Worm (Caenorhabditis elegans) whole organism, early embryonic: ENCODE results near the gene hum-10.

Experiments used
- B0310.2 ChIP-seq: sonication (generic microtip); optimal IDR thresholded peaks from 2 replicates; lab custom pipeline; 2016; ENCODE audit warnings: mild to moderate bottlenecking, missing genetic modification characterization, missing compliant biosample characterization
- aly-1 ChIP-seq: sonication (generic microtip); optimal IDR thresholded peaks from 2 replicates; lab custom pipeline; 2016; ENCODE audit warnings: missing genetic modification characterization, missing compliant biosample characterization
- ama-1 ChIP-seq: fragments of 150-350 bp; optimal IDR thresholded peaks from 2 replicates; lab custom pipeline; 2014
- ceh-36 ChIP-seq: sonication (generic microtip); optimal IDR thresholded peaks from 2 replicates; lab custom pipeline; 2016; ENCODE audit warnings: missing genetic modification characterization, inconsistent platforms, missing compliant biosample characterization
- ets-7 ChIP-seq: sonication (generic microtip); optimal IDR thresholded peaks from 2 replicates; lab custom pipeline; 2016; ENCODE audit warnings: missing genotype, missing genetic modification characterization, missing compliant biosample characterization
- flt-1 ChIP-seq: fragments of 200-800 bp; sonication (Bioruptor generic); IDR thresholded peaks from 2 replicates; pipeline ENCODE4 v1.3.6; 2022; ENCODE audit warnings: missing genetic modification characterization, missing compliant biosample characterization
- hmbx-1 ChIP-seq: sonication (generic microtip); optimal IDR thresholded peaks from 2 replicates; lab custom pipeline; 2016; ENCODE audit warnings: mild to moderate bottlenecking, missing genetic modification characterization, missing compliant biosample characterization
- hmg-4 ChIP-seq: fragments of 200-800 bp; sonication (Bioruptor generic); optimal IDR thresholded peaks from 2 replicates; lab custom pipeline; 2018; ENCODE audit warnings: mild to moderate bottlenecking, missing genetic modification characterization, missing compliant biosample characterization
- sea-1 ChIP-seq: fragments of 200-800 bp; sonication (Bioruptor generic); conservative IDR thresholded peaks from 2 replicates; pipeline ENCODE4 v1.3.6; 2022; ENCODE audit warnings: missing genetic modification characterization, missing compliant biosample characterization
- tbx-37 ChIP-seq: fragments of 200-800 bp; sonication (Bioruptor generic); conservative IDR thresholded peaks from 2 replicates; pipeline ENCODE4 v1.3.6; 2022; ENCODE audit warnings: missing genetic modification reagents, missing genetic modification characterization, missing compliant biosample characterization
- tra-4 ChIP-seq: sonication (generic microtip); optimal IDR thresholded peaks from 2 replicates; lab custom pipeline; 2017; ENCODE audit warnings: missing genetic modification characterization, missing compliant biosample characterization

DNA sequence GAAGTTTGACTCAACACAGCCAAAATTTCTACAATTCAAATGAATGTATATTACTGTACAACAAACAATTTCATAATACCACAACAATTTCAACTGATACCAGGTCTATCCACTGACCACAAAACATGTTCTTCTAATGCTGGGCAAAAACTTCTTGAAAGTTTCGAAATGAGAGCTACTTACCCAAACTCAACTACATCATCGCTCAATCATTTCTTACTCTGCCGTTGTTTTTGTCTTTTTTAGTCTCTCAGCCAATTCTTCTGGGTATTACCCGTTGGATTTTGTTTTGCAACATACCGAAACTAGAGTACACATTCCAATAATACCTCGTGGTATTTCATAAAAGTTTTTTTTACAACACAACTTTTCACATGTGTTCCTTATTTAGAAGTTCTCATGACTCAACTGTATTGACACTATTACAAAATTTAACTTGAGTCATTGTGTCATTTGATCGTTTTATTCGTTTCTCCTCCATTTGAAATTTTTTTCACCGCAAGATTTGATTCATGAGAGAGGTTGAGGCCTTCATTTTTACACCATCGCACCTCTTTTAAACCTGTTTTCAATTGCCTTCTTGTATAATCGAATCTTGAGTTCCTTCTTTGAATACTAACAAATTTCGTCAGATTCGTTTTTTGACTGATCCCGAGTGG lies 1.1 kb upstream of the hum-10 start, which contains the start of gene F43C9.2:
- TF ChIP-seq ama-1 (lab: Kevin White, UChicago) (no peak), ets-7 (tag; lab: Kevin White, UChicago) (no peak), B0310.2 (tag; lab: Kevin White, UChicago) (no peak), ceh-36 (tag; lab: Kevin White, UChicago) (no peak), aly-1 (tag; lab: Kevin White, UChicago) (no peak), hmbx-1 (tag; lab: Kevin White, UChicago) (no peak), hmg-4 (GFP tag; lab: Kevin White, UChicago) (no peak), sea-1 (no peak), tbx-37 (GFP tag; lab: Robert Waterston, UW) (no peak), tra-4 (tag; lab: Kevin White, UChicago) (no peak), flt-1 (GFP tag; lab: Robert Waterston, UW) (no peak)
